Worm (Caenorhabditis elegans) whole organism, late embryonic: ENCODE data around the gene cft-1.

ENCODE experiments used
- C08G9.2 ChIP-seq: sonication (generic microtip); optimal IDR thresholded peaks from 2 replicates; lab custom pipeline; 2016; ENCODE audit warnings: mild to moderate bottlenecking, missing genetic modification characterization, moderate library complexity, missing compliant biosample characterization
- K09A11.1 ChIP-seq: sonication (generic microtip); optimal IDR thresholded peaks from 2 replicates; lab custom pipeline; 2017; ENCODE audit warnings: antibody characterized with exemption, mild to moderate bottlenecking, missing genetic modification characterization, missing compliant biosample characterization; ENCODE audit not compliant: insufficient read depth
- T23F11.4 ChIP-seq: fragments of 200-800 bp; sonication (Bioruptor generic); optimal IDR thresholded peaks from 2 replicates; lab custom pipeline; 2018; ENCODE audit warnings: mild to moderate bottlenecking, missing genetic modification characterization, missing compliant biosample characterization
- ahr-1 ChIP-seq: sonication (generic microtip); optimal IDR thresholded peaks from 2 replicates; lab custom pipeline; 2016; ENCODE audit warnings: missing genetic modification characterization, missing compliant biosample characterization
- ama-1 ChIP-seq: fragments of 150-350 bp; optimal IDR thresholded peaks from 2 replicates; lab custom pipeline; 2014
- ceh-2 ChIP-seq: sonication (generic microtip); optimal IDR thresholded peaks from 2 replicates; lab custom pipeline; 2016; ENCODE audit warnings: missing genotype, missing genetic modification characterization, missing compliant biosample characterization
- ceh-22 ChIP-seq: sonication (generic microtip); optimal IDR thresholded peaks from 2 replicates; lab custom pipeline; 2017; ENCODE audit warnings: missing biosample characterization, missing genetic modification characterization
- ceh-24 ChIP-seq: sonication (generic microtip); optimal IDR thresholded peaks from 2 replicates; lab custom pipeline; 2016; ENCODE audit warnings: mild to moderate bottlenecking, missing genetic modification characterization, missing compliant biosample characterization
- ceh-30 ChIP-seq: fragments of 150-350 bp; optimal IDR thresholded peaks from 2 replicates; lab custom pipeline; 2014; ENCODE audit warnings: missing biosample characterization, missing genetic modification characterization
- ceh-31 ChIP-seq: sonication (generic microtip); optimal IDR thresholded peaks from 2 replicates; lab custom pipeline; 2016; ENCODE audit warnings: missing genetic modification characterization, missing compliant biosample characterization
- ceh-45 ChIP-seq: fragments of 200-800 bp; sonication (Bioruptor generic); IDR thresholded peaks from 2 replicates; pipeline ENCODE4 v1.3.6; 2022; ENCODE audit warnings: missing genetic modification reagents, missing genetic modification characterization, missing compliant biosample characterization
- ceh-48 ChIP-seq: sonication (generic microtip); optimal IDR thresholded peaks from 2 replicates; lab custom pipeline; 2016; ENCODE audit warnings: missing genetic modification characterization, inconsistent platforms, missing compliant biosample characterization
- ceh-6 ChIP-seq: fragments of 200-800 bp; sonication (Bioruptor generic); optimal IDR thresholded peaks from 2 replicates; lab custom pipeline; 2018; ENCODE audit warnings: mild to moderate bottlenecking, missing genetic modification characterization, missing compliant biosample characterization
- ceh-9 ChIP-seq: sonication (generic microtip); optimal IDR thresholded peaks from 2 replicates; lab custom pipeline; 2016; ENCODE audit warnings: mild to moderate bottlenecking, missing genetic modification characterization, inconsistent platforms, missing compliant biosample characterization
- che-1 ChIP-seq: sonication (generic microtip); optimal IDR thresholded peaks from 2 replicates; lab custom pipeline; 2016; ENCODE audit warnings: mild to moderate bottlenecking, missing genetic modification characterization, missing compliant biosample characterization
- dmd-4 ChIP-seq: sonication (generic microtip); optimal IDR thresholded peaks from 2 replicates; lab custom pipeline; 2016; ENCODE audit warnings: borderline replicate concordance, missing genetic modification characterization, missing compliant biosample characterization
- dve-1 ChIP-seq: sonication (generic microtip); optimal IDR thresholded peaks from 2 replicates; lab custom pipeline; 2017; ENCODE audit warnings: antibody characterized with exemption, mild to moderate bottlenecking, missing genetic modification characterization, missing compliant biosample characterization
- elt-2 ChIP-seq: sonication (generic microtip); optimal IDR thresholded peaks from 2 replicates; lab custom pipeline; 2016; ENCODE audit warnings: missing genetic modification reagents, missing genetic modification characterization, missing compliant biosample characterization
- ets-4 ChIP-seq: sonication (generic microtip); optimal IDR thresholded peaks from 2 replicates; lab custom pipeline; 2016; ENCODE audit warnings: missing genetic modification characterization, missing compliant biosample characterization
- eyg-1 ChIP-seq: sonication (generic microtip); optimal IDR thresholded peaks from 2 replicates; lab custom pipeline; 2016; ENCODE audit warnings: missing genotype, missing genetic modification characterization, missing compliant biosample characterization
- fkh-10 ChIP-seq: fragments of 150-350 bp; optimal IDR thresholded peaks from 2 replicates; lab custom pipeline; 2014; ENCODE audit warnings: missing biosample characterization, missing genetic modification reagents, missing genetic modification characterization
- fkh-6 ChIP-seq: sonication (generic microtip); optimal IDR thresholded peaks from 2 replicates; lab custom pipeline; 2016; ENCODE audit warnings: missing genetic modification characterization, missing compliant biosample characterization
- hlh-13 ChIP-seq: fragments of 200-800 bp; sonication (Bioruptor generic); optimal IDR thresholded peaks from 2 replicates; lab custom pipeline; 2018; ENCODE audit warnings: mild to moderate bottlenecking, missing genetic modification characterization, missing compliant biosample characterization
- hlh-15 ChIP-seq: sonication (generic microtip); optimal IDR thresholded peaks from 2 replicates; lab custom pipeline; 2016; ENCODE audit warnings: missing genetic modification characterization, missing compliant biosample characterization
- hlh-30 ChIP-seq: sonication (generic microtip); optimal IDR thresholded peaks from 2 replicates; lab custom pipeline; 2017; ENCODE audit warnings: antibody characterized with exemption, missing genetic modification characterization, missing compliant biosample characterization; ENCODE audit not compliant: insufficient read depth
- hlh-6 ChIP-seq: sonication (generic microtip); optimal IDR thresholded peaks from 2 replicates; lab custom pipeline; 2016; ENCODE audit warnings: missing genotype, missing genetic modification characterization, missing compliant biosample characterization
- hlh-8 ChIP-seq: sonication (generic microtip); optimal IDR thresholded peaks from 2 replicates; lab custom pipeline; 2016; ENCODE audit warnings: missing genotype, missing genetic modification characterization, missing compliant biosample characterization
- lim-6 ChIP-seq: sonication (generic microtip); optimal IDR thresholded peaks from 2 replicates; lab custom pipeline; 2016; ENCODE audit warnings: missing genetic modification characterization, missing compliant biosample characterization
- lin-11 ChIP-seq: fragments of 200-800 bp; sonication (Bioruptor generic); optimal IDR thresholded peaks from 2 replicates; lab custom pipeline; 2018; ENCODE audit warnings: mild to moderate bottlenecking, missing genetic modification characterization, missing compliant biosample characterization
- madf-2 ChIP-seq: sonication (generic microtip); optimal IDR thresholded peaks from 2 replicates; lab custom pipeline; 2017; ENCODE audit warnings: missing genetic modification characterization, missing compliant biosample characterization
- nhr-232 ChIP-seq: sonication (generic microtip); optimal IDR thresholded peaks from 2 replicates; lab custom pipeline; 2016; ENCODE audit warnings: missing genetic modification characterization, missing compliant biosample characterization
- npax-4 ChIP-seq: sonication (generic microtip); optimal IDR thresholded peaks from 2 replicates; lab custom pipeline; 2016; ENCODE audit warnings: missing genetic modification characterization, missing compliant biosample characterization
- odd-2 ChIP-seq: sonication (generic microtip); optimal IDR thresholded peaks from 2 replicates; lab custom pipeline; 2017; ENCODE audit warnings: antibody characterized with exemption, mild to moderate bottlenecking, missing genetic modification characterization, missing compliant biosample characterization
- pag-3 ChIP-seq: sonication (generic microtip); optimal IDR thresholded peaks from 2 replicates; lab custom pipeline; 2016; ENCODE audit warnings: missing compliant biosample characterization, missing genetic modification characterization, borderline replicate concordance
- pat-9 ChIP-seq: fragments of 200-800 bp; sonication (Bioruptor generic); optimal IDR thresholded peaks from 2 replicates; lab custom pipeline; 2018; ENCODE audit warnings: mild to moderate bottlenecking, missing genetic modification characterization, moderate library complexity, missing compliant biosample characterization
- pax-1 ChIP-seq: fragments of 150-350 bp; optimal IDR thresholded peaks from 2 replicates; lab custom pipeline; 2014; ENCODE audit warnings: missing biosample characterization, missing genetic modification characterization
- pha-2 ChIP-seq: sonication (generic microtip); optimal IDR thresholded peaks from 2 replicates; lab custom pipeline; 2017; ENCODE audit warnings: mild to moderate bottlenecking, missing genetic modification characterization, missing compliant biosample characterization
- pha-4 ChIP-seq: fragments of 150-350 bp; optimal IDR thresholded peaks from 2 replicates; lab custom pipeline; 2018; ENCODE audit warnings: missing biosample characterization, missing genetic modification reagents, missing genetic modification characterization
- pqm-1 ChIP-seq: sonication (generic microtip); optimal IDR thresholded peaks from 2 replicates; lab custom pipeline; 2016; ENCODE audit warnings: missing genetic modification characterization, missing compliant biosample characterization
- pros-1 ChIP-seq: fragments of 150-350 bp; optimal IDR thresholded peaks from 2 replicates; lab custom pipeline; 2014; ENCODE audit warnings: missing biosample characterization, missing genetic modification reagents, missing genetic modification characterization
- sdc-2 ChIP-seq: sonication (generic microtip); optimal IDR thresholded peaks from 2 replicates; lab custom pipeline; 2016; ENCODE audit warnings: missing genotype, missing genetic modification characterization, missing compliant biosample characterization
- sox-2 ChIP-seq: fragments of 200-800 bp; sonication (Bioruptor generic); IDR thresholded peaks from 2 replicates; pipeline ENCODE4 v1.3.6; 2022; ENCODE audit warnings: missing genetic modification reagents, missing genetic modification characterization, missing compliant biosample characterization
- sox-4 ChIP-seq: sonication (generic microtip); optimal IDR thresholded peaks from 2 replicates; lab custom pipeline; 2017; ENCODE audit warnings: mild to moderate bottlenecking, missing genetic modification characterization, inconsistent platforms, missing compliant biosample characterization
- tbx-2 ChIP-seq: sonication (generic microtip); optimal IDR thresholded peaks from 2 replicates; lab custom pipeline; 2016; ENCODE audit warnings: missing genetic modification characterization, missing compliant biosample characterization
- tbx-7 ChIP-seq: sonication (generic microtip); optimal IDR thresholded peaks from 2 replicates; lab custom pipeline; 2016; ENCODE audit warnings: missing genotype, missing genetic modification characterization, missing compliant biosample characterization
- unc-42 ChIP-seq: sonication (generic microtip); optimal IDR thresholded peaks from 2 replicates; lab custom pipeline; 2016; ENCODE audit warnings: missing genotype, missing genetic modification characterization, missing compliant biosample characterization
- unc-55 ChIP-seq: sonication (generic microtip); optimal IDR thresholded peaks from 2 replicates; lab custom pipeline; 2017; ENCODE audit warnings: missing biosample characterization, missing genetic modification reagents, missing genetic modification characterization
- unc-86 ChIP-seq: sonication (generic microtip); optimal IDR thresholded peaks from 2 replicates; lab custom pipeline; 2016; ENCODE audit warnings: missing genetic modification characterization, missing compliant biosample characterization
- zip-5 ChIP-seq: sonication (generic microtip); optimal IDR thresholded peaks from 2 replicates; lab custom pipeline; 2016; ENCODE audit warnings: missing genetic modification characterization, missing compliant biosample characterization
- ztf-16 ChIP-seq: sonication (generic microtip); optimal IDR thresholded peaks from 2 replicates; lab custom pipeline; 2017; ENCODE audit warnings: missing genetic modification characterization, missing compliant biosample characterization

cft-1 gene

DNA sequence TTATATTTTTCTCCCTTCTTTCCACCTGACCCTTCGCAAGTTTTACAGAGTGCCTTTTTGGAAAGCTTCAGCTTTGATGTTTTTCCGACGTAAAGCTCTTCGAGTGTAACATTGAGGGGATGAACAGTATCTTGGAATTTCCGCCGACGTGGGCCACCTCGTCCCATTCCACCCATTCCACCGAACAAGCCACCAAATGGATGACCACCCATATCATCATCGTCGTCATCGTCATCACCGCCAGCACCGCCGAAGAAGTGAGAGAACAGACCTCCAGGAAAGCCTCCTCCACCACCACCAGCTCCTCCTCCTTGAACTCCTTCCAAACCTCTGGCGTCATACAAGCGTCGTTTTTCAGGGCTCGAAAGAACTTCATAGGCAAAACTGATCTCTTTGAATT, 34.3 kb upstream of the cft-1 start:
- TF ChIP-seq nhr-232 (tag; lab: Kevin White, UChicago) (no peak), che-1 (tag; lab: Kevin White, UChicago) (no peak), ceh-48 (no peak), tbx-2 (tag; lab: Kevin White, UChicago) (no peak), ceh-24 (no peak)

DNA sequence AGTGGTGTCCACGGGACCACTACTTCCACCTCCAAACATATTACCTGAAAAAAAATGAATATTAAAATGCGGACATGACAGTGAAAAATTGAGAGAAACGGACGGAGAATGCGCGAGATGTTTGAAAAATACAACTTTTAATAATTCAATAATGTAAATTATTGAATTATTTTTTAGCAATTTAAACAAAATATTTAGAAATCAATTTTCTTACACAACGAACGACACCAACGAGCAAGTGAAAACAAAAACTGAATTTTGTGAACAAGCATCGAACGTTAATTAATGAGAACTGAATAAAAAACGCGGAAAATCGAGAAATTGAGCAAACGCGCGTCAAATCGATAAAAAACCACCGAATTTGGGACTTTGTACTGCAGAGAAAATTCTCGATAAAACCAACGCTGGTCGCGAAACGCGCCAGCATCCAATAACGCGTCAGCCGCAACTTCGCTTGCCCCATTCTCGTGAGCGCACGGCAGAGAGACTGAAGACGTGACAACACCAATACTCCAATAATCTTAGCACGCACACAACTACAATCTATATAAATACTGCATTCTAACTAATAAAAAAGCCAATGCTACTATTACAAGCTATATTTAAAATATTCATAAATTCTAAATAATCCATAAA, 33.7 kb upstream of the cft-1 start, which contains the start of the genes dnj-19 and nhr-47:
Gene dnj-19 (minus strand): TSS at position 51 of the 636 bp plus-strand sequence.
Gene nhr-47 (plus strand): TSS at position 447 of the 636 bp plus-strand sequence.
- TF ChIP-seq pha-2 (tag; lab: Kevin White, UChicago) (no peak), ceh-31 (tag; lab: Kevin White, UChicago) (peak; percentile 81), K09A11.1 (tag; lab: Kevin White, UChicago) (peak; percentile 37), ceh-6 (no peak), pag-3 (tag; lab: Kevin White, UChicago) (no peak), sox-4 (tag; lab: Kevin White, UChicago) (peak; percentile 16), ceh-45 (peak; percentile 32; the same call in 1 of the 2 replicates), ets-4 (peak; percentile 27), tbx-7 (no peak), nhr-232 (tag; lab: Kevin White, UChicago) (peak; percentile 29), eyg-1 (no peak), sdc-2 (tag; lab: Kevin White, UChicago) (peak; percentile 18), ceh-2 (tag; lab: Kevin White, UChicago) (peak; percentile 29), dve-1 (tag; lab: Kevin White, UChicago) (peak; percentile 7), fkh-6 (tag; lab: Kevin White, UChicago) (no peak), lim-6 (tag; lab: Kevin White, UChicago) (no peak), ahr-1 (tag; lab: Kevin White, UChicago) (no peak), lin-11 (tag; lab: Kevin White, UChicago) (no peak), T23F11.4 (peak; percentile 61), elt-2 (peak; percentile 74), unc-55 (GFP tag; lab: Kevin White, UChicago) (peak; percentile 61), pat-9 (peak; percentile 54), pha-4 (tag; lab: Kevin White, UChicago) (no peak), ceh-9 (tag; lab: Kevin White, UChicago) (no peak), unc-42 (peak; percentile 51), sox-2 (no peak), hlh-30 (tag; lab: Kevin White, UChicago) (peak; percentile 26), hlh-15 (tag; lab: Kevin White, UChicago) (no peak), pqm-1 (tag; lab: Kevin White, UChicago) (no peak), dmd-4 (tag; lab: Kevin White, UChicago) (no peak), ceh-22 (no peak), che-1 (tag; lab: Kevin White, UChicago) (no peak), hlh-13 (GFP tag; lab: Kevin White, UChicago) (no peak), hlh-6 (tag; lab: Kevin White, UChicago) (peak; percentile 1), ceh-24 (no peak), odd-2 (no peak), unc-86 (tag; lab: Kevin White, UChicago) (peak; percentile 61), pros-1 (no peak), zip-5 (tag; lab: Kevin White, UChicago) (no peak), pax-1 (tag; lab: Kevin White, UChicago) (no peak), fkh-10 (GFP tag; lab: Kevin White, UChicago) (no peak), ztf-16 (tag; lab: Kevin White, UChicago) (no peak), npax-4 (tag; lab: Kevin White, UChicago) (no peak), madf-2 (peak; percentile 64), ama-1 (lab: Kevin White, UChicago) (no peak), ceh-30 (tag; lab: Kevin White, UChicago) (peak; percentile 80), hlh-8 (tag; lab: Kevin White, UChicago) (no peak), tbx-2 (tag; lab: Kevin White, UChicago) (peak; percentile 64), C08G9.2 (no peak)
